In the genomic region with DNA sequence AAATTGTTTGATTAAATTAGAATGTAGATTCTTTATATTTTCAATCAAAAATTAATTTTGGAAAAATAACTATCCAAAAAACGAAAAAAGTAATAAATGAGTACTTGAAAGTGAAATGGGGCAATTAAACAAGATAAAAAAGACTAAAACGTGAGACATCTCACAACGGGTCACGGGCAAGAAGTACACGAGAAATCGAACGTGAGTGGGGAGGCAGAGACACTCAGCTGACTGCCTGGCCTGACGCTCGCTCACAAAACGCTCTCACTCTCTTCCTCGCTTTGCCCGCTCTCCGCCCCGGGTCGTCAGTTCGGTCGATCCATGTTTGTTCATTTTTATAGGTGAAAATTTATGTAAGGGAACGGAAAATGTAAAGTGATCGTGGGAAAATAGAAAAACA, we compare ENCODE assay signal across 2 worm cellular contexts.
A peak's percentile ranks its signal among the peaks of the same experiment; 100 is the strongest.
TF ChIP-seq lines count a peak whose summit lies in the region.

No protein-coding gene starts in this region.

TF ChIP-seq in whole organism, L1 larva, 84 proteins besides CTCF, POLR2A, EP300 and RAD21 (continued from another document):
- TF ChIP-seq ceh-88 (GFP tag; IDR thresholded peaks at IDR 0.05; lab: Robert Waterston, UW): no peak
- TF ChIP-seq blmp-1 (tag; optimal IDR thresholded peaks at IDR 0.05; lab: Kevin White, UChicago): peak; percentile 77
- peak in 1 of 2 experiments; percentile 69 for TF ChIP-seq mdl-1 (tag; optimal IDR thresholded peaks at IDR 0.05; lab: Kevin White, UChicago)
- TF ChIP-seq elt-3 (tag; optimal IDR thresholded peaks at IDR 0.05; lab: Kevin White, UChicago): no peak
- TF ChIP-seq Y116A8C.19 (tag; optimal IDR thresholded peaks at IDR 0.05; lab: Kevin White, UChicago; ENCODE audit: borderline replicate concordance): no peak
- no peak for TF ChIP-seq fkh-10 (GFP tag; optimal IDR thresholded peaks at IDR 0.05; lab: Kevin White, UChicago)
- no peak for TF ChIP-seq mab-9 (GFP tag; IDR thresholded peaks at IDR 0.05; lab: Robert Waterston, UW)
- no peak for TF ChIP-seq ceh-8 (GFP tag; optimal IDR thresholded peaks at IDR 0.05; lab: Kevin White, UChicago)
- peak; percentile 32 for TF ChIP-seq snu-23 (GFP tag; optimal IDR thresholded peaks at IDR 0.05; lab: Kevin White, UChicago)
- TF ChIP-seq mep-1 (tag; optimal IDR thresholded peaks at IDR 0.05; lab: Kevin White, UChicago): peak; percentile 48
- TF ChIP-seq unc-30 (tag; optimal IDR thresholded peaks at IDR 0.05; lab: Kevin White, UChicago): no peak
- TF ChIP-seq nhr-20 (tag; optimal IDR thresholded peaks at IDR 0.05; lab: Kevin White, UChicago): peak; percentile 42
- TF ChIP-seq lin-35 (GFP tag; optimal IDR thresholded peaks at IDR 0.05; lab: Kevin White, UChicago): peak in 1 of 2 experiments; percentile 54
- no peak for TF ChIP-seq grh-1 (GFP tag; IDR thresholded peaks at IDR 0.05; lab: Robert Waterston, UW)
- TF ChIP-seq nhr-71 (tag; optimal IDR thresholded peaks at IDR 0.05; lab: Kevin White, UChicago): peak; percentile 9
- TF ChIP-seq fos-1 (tag; optimal IDR thresholded peaks at IDR 0.05; lab: Kevin White, UChicago): no peak
- TF ChIP-seq nhr-28 (tag; optimal IDR thresholded peaks at IDR 0.05; lab: Kevin White, UChicago): no peak
- TF ChIP-seq tbx-2 (tag; optimal IDR thresholded peaks at IDR 0.05; lab: Kevin White, UChicago): no peak
- TF ChIP-seq lsy-2 (tag; optimal IDR thresholded peaks at IDR 0.05; lab: Kevin White, UChicago): no peak
- no peak for TF ChIP-seq alr-1 (tag; optimal IDR thresholded peaks at IDR 0.05; lab: Kevin White, UChicago; ENCODE audit: borderline replicate concordance)
- no peak for TF ChIP-seq pax-3 (tag; optimal IDR thresholded peaks at IDR 0.05; lab: Kevin White, UChicago)

TF ChIP-seq in whole organism, young adult, 124 proteins besides CTCF, POLR2A, EP300 and RAD21 (continued from another document):
- peak; percentile 10 for TF ChIP-seq lin-40 (tag; optimal IDR thresholded peaks at IDR 0.05; lab: Kevin White, UChicago)
- no peak for TF ChIP-seq F57A8.1 (GFP tag; optimal IDR thresholded peaks at IDR 0.05; lab: Kevin White, UChicago)
- no peak for TF ChIP-seq lin-26 (GFP tag; IDR thresholded peaks at IDR 0.05; lab: Robert Waterston, UW)
- no peak for TF ChIP-seq rec-8 (tag; optimal IDR thresholded peaks at IDR 0.05; lab: Kevin White, UChicago)
- TF ChIP-seq ceh-40 (GFP tag; IDR thresholded peaks at IDR 0.05; lab: Robert Waterston, UW): no peak
- no peak for TF ChIP-seq cebp-2 (GFP tag; IDR thresholded peaks at IDR 0.05; lab: Robert Waterston, UW)
- TF ChIP-seq mel-28 (tag; optimal IDR thresholded peaks at IDR 0.05; lab: Kevin White, UChicago; ENCODE audit: borderline replicate concordance): peak; percentile 10
- TF ChIP-seq lin-54 (GFP tag; optimal IDR thresholded peaks at IDR 0.05; lab: Kevin White, UChicago): no peak
- no peak for TF ChIP-seq attf-6 (GFP tag; IDR thresholded peaks at IDR 0.05; lab: Robert Waterston, UW)
- TF ChIP-seq nhr-80 (tag; optimal IDR thresholded peaks at IDR 0.05; lab: Kevin White, UChicago): peak; percentile 49
- TF ChIP-seq C06A6.2 (GFP tag; conservative IDR thresholded peaks at IDR 0.05; lab: Robert Waterston, UW): no peak
- no peak for TF ChIP-seq lag-1 (GFP tag; IDR thresholded peaks at IDR 0.05; lab: Robert Waterston, UW)
- no peak for TF ChIP-seq ztf-28 (GFP tag; IDR thresholded peaks at IDR 0.05; lab: Robert Waterston, UW)
- TF ChIP-seq ztf-18 (tag; optimal IDR thresholded peaks at IDR 0.05; lab: Kevin White, UChicago): no peak
- peak; percentile 50; the same call in 1 of the 2 replicates for TF ChIP-seq dox-1 (GFP tag; IDR thresholded peaks at IDR 0.05; lab: Robert Waterston, UW)
- no peak for TF ChIP-seq D2030.7 (GFP tag; IDR thresholded peaks at IDR 0.05; lab: Robert Waterston, UW)
- no peak for TF ChIP-seq tlf-1 (GFP tag; optimal IDR thresholded peaks at IDR 0.05; lab: Kevin White, UChicago)
- TF ChIP-seq akir-1 (GFP tag; optimal IDR thresholded peaks at IDR 0.05; lab: Kevin White, UChicago): no peak
- peak; percentile 2 for TF ChIP-seq atf-7 (tag; optimal IDR thresholded peaks at IDR 0.05; lab: Kevin White, UChicago)
- no peak for TF ChIP-seq let-607 (tag; optimal IDR thresholded peaks at IDR 0.05; lab: Kevin White, UChicago)
- TF ChIP-seq cebp-1 (GFP tag; IDR thresholded peaks at IDR 0.05; lab: Robert Waterston, UW): no peak
- peak; percentile 65 for TF ChIP-seq cebp-1 (tag; optimal IDR thresholded peaks at IDR 0.05; lab: Kevin White, UChicago)
- no peak for TF ChIP-seq rcor-1 (GFP tag; IDR thresholded peaks at IDR 0.05; lab: Robert Waterston, UW)
